Fruit fly (Drosophila melanogaster) whole organism, embryonic: ENCODE measurements around the gene CG34434.

Experiments
- ATbp ChIP-seq: fragments of 200-800 bp; sonication (Bioruptor generic); optimal IDR thresholded peaks from 2 replicates; lab custom pipeline; 2017; ENCODE audit warnings: missing biosample characterization, mild to moderate bottlenecking, missing genetic modification characterization, missing genetic modification reagents
- Atf6 ChIP-seq: fragments of 200-800 bp; sonication (Bioruptor generic); IDR thresholded peaks from 2 replicates; pipeline ENCODE4 v1.3.6; 2022; ENCODE audit warnings: missing biosample characterization, missing genetic modification characterization
- C15 ChIP-seq: fragments of 200-800 bp; sonication (Bioruptor generic); IDR thresholded peaks from 3 replicates; pipeline ENCODE4 v1.3.6; 2022; ENCODE audit warnings: missing biosample characterization, missing genetic modification characterization
- CG10147 ChIP-seq: fragments of 200-800 bp; sonication (Bioruptor generic); optimal IDR thresholded peaks from 2 replicates; lab custom pipeline; 2019; ENCODE audit warnings: missing biosample characterization, mild to moderate bottlenecking, missing genetic modification characterization, moderate library complexity
- CG12071 ChIP-seq: fragments of 200-800 bp; sonication (Bioruptor generic); optimal IDR thresholded peaks from 3 replicates; lab custom pipeline; 2018; ENCODE audit warnings: missing biosample characterization, mild to moderate bottlenecking, missing genetic modification characterization
- CG1233 ChIP-seq: fragments of 200-800 bp; sonication (Bioruptor generic); optimal IDR thresholded peaks from 4 replicates; lab custom pipeline; 2018; ENCODE audit warnings: missing biosample characterization, mild to moderate bottlenecking, missing genetic modification characterization
- CG13123 ChIP-seq: fragments of 200-800 bp; sonication (Bioruptor generic); optimal IDR thresholded peaks from 2 replicates; lab custom pipeline; 2016; ENCODE audit warnings: missing biosample characterization, missing genetic modification characterization
- CG13775 ChIP-seq: fragments of 200-800 bp; sonication (Bioruptor generic); optimal IDR thresholded peaks from 3 replicates; lab custom pipeline; 2017; ENCODE audit warnings: missing biosample characterization, mild to moderate bottlenecking, missing genetic modification characterization
- CG14667 ChIP-seq: fragments of 200-800 bp; sonication (Bioruptor generic); IDR thresholded peaks from 2 replicates; pipeline ENCODE4 v1.3.6; 2022; ENCODE audit warnings: missing biosample characterization, missing genetic modification characterization
- CG15269 ChIP-seq: fragments of 200-800 bp; sonication (Bioruptor generic); optimal IDR thresholded peaks from 2 replicates; lab custom pipeline; 2018; ENCODE audit warnings: missing biosample characterization, mild to moderate bottlenecking, missing genetic modification characterization, moderate library complexity
- CG1529 ChIP-seq: fragments of 200-800 bp; sonication (Bioruptor generic); optimal IDR thresholded peaks from 3 replicates; lab custom pipeline; 2018; ENCODE audit warnings: missing biosample characterization, missing genetic modification characterization
- CG16779 ChIP-seq: fragments of 200-800 bp; sonication (Bioruptor generic); IDR thresholded peaks from 2 replicates; pipeline ENCODE4 v1.3.6; 2022; ENCODE audit warnings: missing biosample characterization, missing genetic modification characterization
- CG30020 ChIP-seq: fragments of 200-800 bp; optimal IDR thresholded peaks from 2 replicates; lab custom pipeline; 2019; ENCODE audit warnings: missing biosample characterization, mild to moderate bottlenecking, missing genetic modification characterization, moderate library complexity
- CG4282 ChIP-seq: fragments of 200-800 bp; sonication (Bioruptor generic); optimal IDR thresholded peaks from 2 replicates; lab custom pipeline; 2016; ENCODE audit warnings: missing biosample characterization, missing genetic modification characterization
- CG6854 ChIP-seq: fragments of 200-800 bp; sonication (Bioruptor generic); optimal IDR thresholded peaks from 3 replicates; lab custom pipeline; 2017; ENCODE audit warnings: missing biosample characterization, mild to moderate bottlenecking, missing genetic modification characterization
- CG7786 ChIP-seq: fragments of 200-800 bp; sonication (Bioruptor generic); optimal IDR thresholded peaks from 2 replicates; lab custom pipeline; 2016; ENCODE audit warnings: missing biosample characterization, missing genetic modification characterization
- CG7839 ChIP-seq: fragments of 200-800 bp; sonication (Bioruptor generic); optimal IDR thresholded peaks from 3 replicates; lab custom pipeline; 2018; ENCODE audit warnings: missing biosample characterization, mild to moderate bottlenecking, missing genetic modification characterization, moderate library complexity
- CG8944 ChIP-seq: fragments of 200-800 bp; sonication (Bioruptor generic); optimal IDR thresholded peaks from 3 replicates; lab custom pipeline; 2016; ENCODE audit warnings: missing biosample characterization, missing genetic modification characterization
- CG9797 ChIP-seq: fragments of 200-800 bp; sonication (Bioruptor generic); optimal IDR thresholded peaks from 3 replicates; lab custom pipeline; 2018; ENCODE audit warnings: missing biosample characterization, mild to moderate bottlenecking, missing genetic modification characterization
- CG9817 ChIP-seq: fragments of 200-800 bp; sonication (Bioruptor generic); optimal IDR thresholded peaks from 2 replicates; lab custom pipeline; 2018; ENCODE audit warnings: missing biosample characterization, mild to moderate bottlenecking, missing genetic modification characterization, moderate library complexity
- CkIIα-i1 ChIP-seq: fragments of 200-800 bp; sonication (Bioruptor generic); IDR thresholded peaks from 2 replicates; pipeline ENCODE4 v1.3.6; 2022; ENCODE audit warnings: missing biosample characterization, missing genetic modification characterization
- D19A ChIP-seq: fragments of 200-800 bp; optimal IDR thresholded peaks from 3 replicates; lab custom pipeline; 2019; ENCODE audit warnings: missing biosample characterization, mild to moderate bottlenecking, missing genetic modification characterization, moderate library complexity
- Dip3 ChIP-seq: fragments of 200-800 bp; sonication (Bioruptor generic); optimal IDR thresholded peaks from 3 replicates; lab custom pipeline; 2016; ENCODE audit warnings: missing biosample characterization, missing genetic modification characterization
- Dll ChIP-seq: fragments of 200-800 bp; sonication (Bioruptor generic); IDR thresholded peaks from 4 replicates; pipeline ENCODE4 v1.3.6; 2022; ENCODE audit warnings: missing biosample characterization, missing genetic modification characterization; ENCODE audit not compliant: partially characterized antibody
- Dp ChIP-seq: fragments of 200-800 bp; sonication (Bioruptor generic); optimal IDR thresholded peaks from 2 replicates; lab custom pipeline; 2018; ENCODE audit warnings: missing biosample characterization, mild to moderate bottlenecking, missing genetic modification characterization, moderate library complexity
- Fer1 ChIP-seq: fragments of 200-800 bp; sonication (Bioruptor generic); optimal IDR thresholded peaks from 2 replicates; lab custom pipeline; 2017; ENCODE audit warnings: missing biosample characterization, mild to moderate bottlenecking, missing genetic modification characterization
- Fer3 ChIP-seq: fragments of 200-800 bp; sonication (Bioruptor generic); optimal IDR thresholded peaks from 2 replicates; lab custom pipeline; 2018; ENCODE audit warnings: missing biosample characterization, mild to moderate bottlenecking, missing genetic modification characterization, moderate library complexity
- Hand ChIP-seq: fragments of 200-800 bp; sonication (Bioruptor generic); optimal IDR thresholded peaks from 2 replicates; lab custom pipeline; 2017; ENCODE audit warnings: mild to moderate bottlenecking, missing biosample characterization, missing genetic modification reagents, missing genetic modification characterization
- Hey ChIP-seq: fragments of 200-800 bp; sonication (Bioruptor generic); optimal IDR thresholded peaks from 3 replicates; lab custom pipeline; 2018; ENCODE audit warnings: missing biosample characterization, mild to moderate bottlenecking, missing genetic modification characterization
- HmgZ ChIP-seq: fragments of 200-800 bp; sonication (Bioruptor generic); optimal IDR thresholded peaks from 2 replicates; lab custom pipeline; 2018; ENCODE audit warnings: missing biosample characterization, mild to moderate bottlenecking, missing genetic modification characterization
- Hr39 ChIP-seq: fragments of >200 bp; optimal IDR thresholded peaks from 2 replicates; lab custom pipeline; 2017
- Hr78 ChIP-seq, 2 experiments: fragments of 200-800 bp in 1 of 2; fragments of >200 bp in 1 of 2; sonication (Bioruptor generic) in 1 of 2; optimal IDR thresholded peaks; 2 replicates each; lab custom pipeline; 2017 to 2019; ENCODE audit warnings: missing biosample characterization in 2 of 2, missing genetic modification characterization in 2 of 2, mild to moderate bottlenecking in 1 of 2, moderate library complexity in 1 of 2
- Lim3 ChIP-seq: fragments of 200-800 bp; sonication (Bioruptor generic); IDR thresholded peaks from 2 replicates; pipeline ENCODE4 v1.3.6; 2022; ENCODE audit warnings: missing biosample characterization, missing genetic modification characterization
- Rfx ChIP-seq: fragments of 200-800 bp; sonication (Bioruptor generic); IDR thresholded peaks from 2 replicates; pipeline ENCODE4 v1.3.6; 2022; ENCODE audit warnings: missing biosample characterization, missing genetic modification characterization
- Sry-δ ChIP-seq: fragments of 200-800 bp; sonication (Bioruptor generic); optimal IDR thresholded peaks from 2 replicates; lab custom pipeline; 2016; ENCODE audit warnings: missing biosample characterization, missing genetic modification characterization
- TFAM ChIP-seq: fragments of 200-800 bp; sonication (Bioruptor generic); optimal IDR thresholded peaks from 2 replicates; lab custom pipeline; 2017; ENCODE audit warnings: missing biosample characterization, missing genetic modification characterization, inconsistent platforms
- bigmax ChIP-seq: fragments of 200-800 bp; sonication (Bioruptor generic); optimal IDR thresholded peaks from 2 replicates; lab custom pipeline; 2018; ENCODE audit warnings: missing biosample characterization, mild to moderate bottlenecking, missing genetic modification characterization
- chinmo ChIP-seq: fragments of 200-800 bp; sonication (Bioruptor generic); IDR thresholded peaks from 4 replicates; pipeline ENCODE4 v1.3.6; 2022; ENCODE audit warnings: missing biosample characterization, missing genetic modification characterization; ENCODE audit not compliant: partially characterized antibody
- corto ChIP-seq: fragments of 200-800 bp; sonication (Bioruptor generic); optimal IDR thresholded peaks from 2 replicates; lab custom pipeline; 2016; ENCODE audit warnings: missing biosample characterization, mild to moderate bottlenecking, missing genetic modification characterization, moderate library complexity
- danr ChIP-seq: fragments of 200-800 bp; sonication (Bioruptor generic); IDR thresholded peaks from 2 replicates; pipeline ENCODE4 v1.3.6; 2022; ENCODE audit warnings: missing biosample characterization, missing genetic modification characterization
- disco-r ChIP-seq: fragments of 200-800 bp; sonication (Bioruptor generic); optimal IDR thresholded peaks from 2 replicates; lab custom pipeline; 2016; ENCODE audit warnings: missing biosample characterization, missing genetic modification characterization
- fd3F ChIP-seq: fragments of 200-800 bp; sonication (Bioruptor generic); optimal IDR thresholded peaks from 2 replicates; lab custom pipeline; 2018; ENCODE audit warnings: missing biosample characterization, mild to moderate bottlenecking, missing genetic modification characterization, moderate library complexity
- hb ChIP-seq: fragments of 200-800 bp; sonication (Bioruptor generic); IDR thresholded peaks from 3 replicates; pipeline ENCODE4 v1.3.6; 2022; ENCODE audit warnings: missing biosample characterization, missing genetic modification characterization; ENCODE audit not compliant: partially characterized antibody
- mld ChIP-seq: fragments of 200-800 bp; sonication (Bioruptor generic); IDR thresholded peaks from 3 replicates; pipeline ENCODE4 v1.3.6; 2022; ENCODE audit warnings: missing biosample characterization, missing genetic modification characterization; ENCODE audit not compliant: partially characterized antibody
- nerfin-1 ChIP-seq: fragments of 200-800 bp; sonication (Bioruptor generic); optimal IDR thresholded peaks from 3 replicates; lab custom pipeline; 2019; ENCODE audit warnings: missing biosample characterization, mild to moderate bottlenecking, missing genetic modification characterization, moderate library complexity
- pb ChIP-seq: fragments of 200-800 bp; sonication (Bioruptor generic); optimal IDR thresholded peaks from 3 replicates; lab custom pipeline; 2016; ENCODE audit warnings: missing biosample characterization, missing genetic modification characterization
- salm ChIP-seq: fragments of 200-800 bp; sonication (Bioruptor generic); optimal IDR thresholded peaks from 2 replicates; lab custom pipeline; 2018; ENCODE audit warnings: missing biosample characterization, mild to moderate bottlenecking, missing genetic modification characterization
- sens ChIP-seq: fragments of 200-800 bp; sonication (Bioruptor generic); peaks from one replicate; lab custom pipeline; 2016; ENCODE audit warnings: missing biosample characterization, missing genetic modification characterization
- slbo ChIP-seq: fragments of 200-800 bp; sonication (Bioruptor generic); IDR thresholded peaks from 2 replicates; pipeline ENCODE4 v1.3.6; 2022; ENCODE audit warnings: missing biosample characterization, missing genetic modification characterization
- sob ChIP-seq: fragments of 200-800 bp; sonication (Bioruptor generic); IDR thresholded peaks from 2 replicates; pipeline ENCODE4 v1.3.6; 2022; ENCODE audit warnings: missing biosample characterization, missing genetic modification characterization
- unpg ChIP-seq: fragments of 200-800 bp; sonication (Bioruptor generic); optimal IDR thresholded peaks from 3 replicates; lab custom pipeline; 2018; ENCODE audit warnings: missing biosample characterization, mild to moderate bottlenecking, missing genetic modification characterization, moderate library complexity
- vfl ChIP-seq: fragments of 200-800 bp; sonication (Bioruptor generic); optimal IDR thresholded peaks from 2 replicates; lab custom pipeline; 2016; ENCODE audit warnings: missing biosample characterization, missing genetic modification characterization

CG34434 gene

DNA sequence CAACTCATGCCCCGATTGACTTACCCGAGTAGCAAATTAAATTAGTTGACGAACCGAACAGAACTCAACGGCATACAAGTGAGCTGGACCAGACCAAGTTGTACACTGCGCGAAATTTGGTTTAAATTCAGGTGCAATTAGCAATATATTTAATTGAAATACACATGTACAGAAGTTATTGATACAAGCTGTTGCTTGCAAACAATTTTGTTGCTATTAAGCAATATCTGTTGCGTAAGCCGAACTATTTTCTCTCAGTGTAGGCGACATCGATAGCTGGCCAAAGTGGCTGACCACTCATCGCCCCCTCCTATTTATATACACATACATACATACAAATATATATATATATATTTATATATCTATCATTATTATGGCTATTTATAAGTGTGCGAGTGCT is 12.0 kb downstream of the CG34434 start (continued):
- TF ChIP-seq disco-r (GFP tag; lab: Kevin White, UChicago) = no peak
- no peak for TF ChIP-seq unpg (GFP tag; lab: Kevin White, UChicago)
- TF ChIP-seq CG1233 = peak; percentile 31
- no peak for TF ChIP-seq CG4282 (GFP tag; lab: Kevin White, UChicago)
- TF ChIP-seq bigmax (GFP tag; lab: Kevin White, UChicago) = no peak
- peak; percentile 52 for TF ChIP-seq CG7839 (tag; lab: Kevin White, UChicago)
- TF ChIP-seq Dll (GFP tag; lab: Robert Waterston, UW) = no peak
- TF ChIP-seq sob (GFP tag; lab: Robert Waterston, UW) = no peak; the same call in 1 of the 2 replicates
- no peak for TF ChIP-seq CG1529 (GFP tag; lab: Kevin White, UChicago)
- TF ChIP-seq nerfin-1 (tag; lab: Kevin White, UChicago) = no peak
- TF ChIP-seq HmgZ (tag; lab: Kevin White, UChicago) = no peak
- TF ChIP-seq CG13775 (GFP tag; lab: Kevin White, UChicago) = peak; percentile 41
- peak; percentile 38; the same call in 1 of the 2 replicates for TF ChIP-seq CG14667 (GFP tag; lab: Robert Waterston, UW)
- no peak for TF ChIP-seq corto (GFP tag; lab: Kevin White, UChicago)
- TF ChIP-seq CG16779 (GFP tag; lab: Robert Waterston, UW) = no peak
- TF ChIP-seq danr (GFP tag; lab: Robert Waterston, UW) = 0 out of 2 replicates have a peak, but pooled peaks have one; percentile 14
- TF ChIP-seq Fer3 (tag; lab: Kevin White, UChicago) = peak; percentile 14
- peak; percentile 13 for TF ChIP-seq CG8944 (GFP tag; lab: Kevin White, UChicago)
- no peak for TF ChIP-seq CG30020 (tag; lab: Kevin White, UChicago)
- no peak for TF ChIP-seq Hey (tag; lab: Kevin White, UChicago)
- TF ChIP-seq fd3F (GFP tag; lab: Kevin White, UChicago) = no peak
- TF ChIP-seq Lim3 = no peak
- TF ChIP-seq Fer1 (GFP tag; lab: Kevin White, UChicago) = no peak
- TF ChIP-seq Sry-δ (GFP tag; lab: Kevin White, UChicago) = no peak
- TF ChIP-seq CG12071 (GFP tag; lab: Kevin White, UChicago) = no peak
- no peak for TF ChIP-seq CG9797
- no peak for TF ChIP-seq CG15269
- no peak for TF ChIP-seq chinmo (GFP tag; lab: Robert Waterston, UW)
- TF ChIP-seq Hand (GFP tag; lab: Kevin White, UChicago) = no peak
- peak; percentile 33 for TF ChIP-seq CG9817
- no peak for TF ChIP-seq hb (GFP tag; lab: Robert Waterston, UW)
- TF ChIP-seq Dp (GFP tag; lab: Kevin White, UChicago) = no peak
- TF ChIP-seq Hr78 (GFP tag; optimal IDR thresholded peaks at IDR 0.05; lab: Kevin White, UChicago) = no peak
- peak; percentile 56 for TF ChIP-seq sens
- TF ChIP-seq CG10147 (GFP tag; lab: Kevin White, UChicago) = no peak
- no peak for TF ChIP-seq C15
- no peak for TF ChIP-seq D19A (tag; lab: Kevin White, UChicago)
- TF ChIP-seq salm = no peak
- TF ChIP-seq mld = no peak
- no peak for TF ChIP-seq vfl (GFP tag; lab: Kevin White, UChicago)
- no peak for TF ChIP-seq pb (GFP tag; lab: Kevin White, UChicago)
- peak; percentile 15 for TF ChIP-seq CG7786 (GFP tag; lab: Kevin White, UChicago)
- peak; percentile 63 for TF ChIP-seq slbo
- no peak for TF ChIP-seq CG13123 (GFP tag; lab: Kevin White, UChicago)
- TF ChIP-seq ATbp (GFP tag; lab: Kevin White, UChicago) = peak; percentile 2
- TF ChIP-seq CG6854 = no peak
- no peak for TF ChIP-seq CkIIα-i1
- TF ChIP-seq TFAM (GFP tag; lab: Kevin White, UChicago) = no peak
- TF ChIP-seq Rfx = peak; percentile 63
- no peak for TF ChIP-seq Atf6
- TF ChIP-seq Hr39 (lab: Kevin White, UChicago) = no peak
- no peak for TF ChIP-seq Dip3
